Worm (Caenorhabditis elegans): ENCODE results near the gene tra-4.

DNA sequence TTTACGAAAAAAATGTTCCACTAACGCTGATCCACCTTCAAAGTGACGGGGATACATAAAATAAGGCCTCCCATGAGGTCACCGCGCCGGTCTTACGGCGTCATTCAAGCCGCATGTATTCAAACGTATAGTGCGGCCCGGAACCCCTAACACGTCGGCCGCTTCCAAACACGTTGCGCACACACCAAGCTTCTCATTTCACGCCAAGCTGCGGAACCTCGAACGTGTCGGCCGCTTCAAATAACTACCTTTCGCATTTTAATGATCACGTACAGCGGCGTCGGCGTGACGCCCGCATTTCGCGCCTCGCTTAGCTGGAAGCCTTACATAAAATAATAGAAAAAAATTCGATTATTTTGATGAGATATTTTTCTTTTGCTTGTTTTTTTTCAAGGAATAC, 13.9 kb downstream of the tra-4 start:
- TF ChIP-seq gei-17 (GFP tag; optimal IDR thresholded peaks at IDR 0.05): no peak
- no peak for TF ChIP-seq somi-1 (GFP tag; optimal IDR thresholded peaks at IDR 0.05)
- TF ChIP-seq pha-4 (tag; optimal IDR thresholded peaks at IDR 0.05): no peak
- TF ChIP-seq snpc-1.3 (tag; optimal IDR thresholded peaks at IDR 0.05; ENCODE audit: insufficient read depth): no peak
- no peak for TF ChIP-seq ets-4 (GFP tag; optimal IDR thresholded peaks at IDR 0.05)
- no peak for TF ChIP-seq unc-130 (GFP tag; optimal IDR thresholded peaks at IDR 0.05)
- no peak for TF ChIP-seq sptf-2 (GFP tag; optimal IDR thresholded peaks at IDR 0.05)
- no peak for TF ChIP-seq B0336.3 (GFP tag; IDR thresholded peaks at IDR 0.05)
- TF ChIP-seq Y95B8A.8 (GFP tag; IDR thresholded peaks at IDR 0.05): no peak
- TF ChIP-seq him-1 (tag; optimal IDR thresholded peaks at IDR 0.05): no peak
- TF ChIP-seq T07F8.4 (tag; optimal IDR thresholded peaks at IDR 0.05): no peak

Data from whole organism, young adult.